Worm (Caenorhabditis elegans): ENCODE measurements around the gene fmo-5.

The fmo-5 gene

ce11 chrV:858841-859456 is 44.5 kb downstream of the fmo-5 start (continued):
- TF ChIP-seq let-607 (tag; optimal IDR thresholded peaks at IDR 0.05) (no peak), sea-2 (GFP tag; IDR thresholded peaks at IDR 0.05) (peak; percentile 64; the same call in 1 of the 2 replicates), ztf-28 (GFP tag; IDR thresholded peaks at IDR 0.05) (no peak), hmg-1.2 (GFP tag; IDR thresholded peaks at IDR 0.05) (peak; percentile 98), rcor-1 (GFP tag; IDR thresholded peaks at IDR 0.05) (peak; percentile 71), ztf-6 (GFP tag; IDR thresholded peaks at IDR 0.05) (0 out of 2 replicates have a peak, but pooled peaks have one; percentile 51), hmg-20 (GFP tag; IDR thresholded peaks at IDR 0.05) (0 out of 2 replicates have a peak, but pooled peaks have one; percentile 67), lsl-1 (GFP tag; optimal IDR thresholded peaks at IDR 0.05) (peak; percentile 7), lin-26 (GFP tag; IDR thresholded peaks at IDR 0.05) (peak; percentile 83), snpc-3.4 (tag; optimal IDR thresholded peaks at IDR 0.05) (peak; percentile 86), attf-6 (GFP tag; IDR thresholded peaks at IDR 0.05) (0 out of 2 replicates have a peak, but pooled peaks have one; percentile 31), ztf-18 (tag; optimal IDR thresholded peaks at IDR 0.05) (peak; percentile 11), dox-1 (GFP tag; IDR thresholded peaks at IDR 0.05) (peak; percentile 60), ekl-4 (GFP tag; IDR thresholded peaks at IDR 0.05) (peak; percentile 38; the same call in 1 of the 2 replicates), egl-18 (GFP tag; IDR thresholded peaks at IDR 0.05) (0 out of 2 replicates have a peak, but pooled peaks have one; percentile 43), xnd-1 (tag; optimal IDR thresholded peaks at IDR 0.05) (peak; percentile 32), akir-1 (GFP tag; optimal IDR thresholded peaks at IDR 0.05) (no peak), ztf-22 (GFP tag; optimal IDR thresholded peaks at IDR 0.05) (no peak), D2030.7 (GFP tag; IDR thresholded peaks at IDR 0.05) (peak; percentile 56; the same call in 1 of the 2 replicates), him-1 (tag; optimal IDR thresholded peaks at IDR 0.05) (peak; percentile 85)

ce11 chrV:856549-856948 is 46.9 kb downstream of the fmo-5 start, which contains the start of gene K09C6.2:
Gene K09C6.2, plus strand, starts transcription at chrV:856849.
- TF ChIP-seq ekl-4 (GFP tag; IDR thresholded peaks at IDR 0.05) = no peak
- no peak for TF ChIP-seq repo-1 (tag; optimal IDR thresholded peaks at IDR 0.05)
- TF ChIP-seq madf-8 (GFP tag; conservative IDR thresholded peaks at IDR 0.05) = no peak
- TF ChIP-seq egl-44 (GFP tag; IDR thresholded peaks at IDR 0.05) = no peak
- TF ChIP-seq zfh-2 (GFP tag; conservative IDR thresholded peaks at IDR 0.05) = no peak
- TF ChIP-seq hmg-1.2 (GFP tag; IDR thresholded peaks at IDR 0.05) = no peak
- no peak for TF ChIP-seq attf-5 (GFP tag; optimal IDR thresholded peaks at IDR 0.05)
- TF ChIP-seq him-1 (tag; optimal IDR thresholded peaks at IDR 0.05) = no peak
- no peak for TF ChIP-seq hmg-20 (GFP tag; IDR thresholded peaks at IDR 0.05)
- TF ChIP-seq ztf-3 (GFP tag; optimal IDR thresholded peaks at IDR 0.05) = no peak
- TF ChIP-seq aptf-3 (GFP tag; IDR thresholded peaks at IDR 0.05) = no peak

- TF ChIP-seq snpc-4 (GFP tag; optimal IDR thresholded peaks at IDR 0.05) (no peak), snpc-4 (tag; optimal IDR thresholded peaks at IDR 0.05) (no peak), F49E8.2 (tag; optimal IDR thresholded peaks at IDR 0.05; ENCODE audit: insufficient read depth) (no peak)
Observed at ce11 chrV:854966-855365, 48.5 kb downstream of the fmo-5 start, which contains the start of gene K09C6.9. Gene K09C6.9, minus strand, starts transcription at chrV:855066.

- TF ChIP-seq mxl-1 (tag; optimal IDR thresholded peaks at IDR 0.05) = no peak
- TF ChIP-seq snpc-3.4 (tag; optimal IDR thresholded peaks at IDR 0.05) = no peak
- no peak for TF ChIP-seq ztf-22 (GFP tag; optimal IDR thresholded peaks at IDR 0.05)
- no peak for TF ChIP-seq sptf-2 (GFP tag; optimal IDR thresholded peaks at IDR 0.05)
- TF ChIP-seq ceh-91 (GFP tag; IDR thresholded peaks at IDR 0.05) = no peak
- TF ChIP-seq ztf-18 (tag; optimal IDR thresholded peaks at IDR 0.05) = no peak
Observed at ce11 chrV:852184-852583, 51.3 kb downstream of the fmo-5 start, which contains the start of gene K09C6.3. Gene K09C6.3, plus strand, starts transcription at chrV:852484.

All from whole organism, young adult.